Fruit fly (Drosophila melanogaster): ENCODE measurements around the gene GatA.

GatA gene

DNA sequence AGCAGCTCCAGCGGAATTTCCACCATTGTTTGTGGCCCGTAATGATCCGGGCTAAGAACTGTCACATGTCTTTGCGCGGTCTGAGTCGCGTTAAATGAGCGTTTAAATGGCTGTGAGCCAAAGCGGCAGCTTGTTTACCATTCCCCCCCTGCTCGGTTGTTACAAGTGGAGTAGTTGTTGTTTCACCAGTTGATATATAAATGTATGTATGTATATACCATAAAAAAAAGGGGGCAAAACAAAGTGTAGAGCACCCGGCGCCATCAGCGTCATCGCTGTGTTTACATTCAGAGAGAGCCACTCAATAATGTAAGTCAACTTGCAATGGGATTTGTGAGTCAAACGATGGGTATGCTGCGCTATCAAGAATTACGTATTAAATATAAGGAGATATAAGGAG lies 28.2 kb upstream of the GatA start (continued):
- no peak for TF ChIP-seq dmrt99B (tag; optimal IDR thresholded peaks at IDR 0.05)
- peak; percentile 34 for TF ChIP-seq ATbp (GFP tag; optimal IDR thresholded peaks at IDR 0.05)
- no peak for TF ChIP-seq row (GFP tag; IDR thresholded peaks at IDR 0.05)
- TF ChIP-seq CG10209 (GFP tag; optimal IDR thresholded peaks at IDR 0.05): no peak
- TF ChIP-seq az2 (GFP tag; optimal IDR thresholded peaks at IDR 0.05): no peak
- TF ChIP-seq CG8388 (GFP tag; optimal IDR thresholded peaks at IDR 0.05): no peak
- no peak for TF ChIP-seq CG33557 (GFP tag; optimal IDR thresholded peaks at IDR 0.05)
- no peak for TF ChIP-seq schlank (tag; optimal IDR thresholded peaks at IDR 0.05)
- TF ChIP-seq chm (GFP tag; IDR thresholded peaks at IDR 0.05): 0 out of 2 replicates have a peak, but pooled peaks have one; percentile 18
- TF ChIP-seq CG4360 (GFP tag; IDR thresholded peaks at IDR 0.05): no peak
- no peak for TF ChIP-seq gsb (GFP tag; IDR thresholded peaks at IDR 0.05)
- no peak for TF ChIP-seq Dip3 (GFP tag; optimal IDR thresholded peaks at IDR 0.05)
- peak; percentile 13; the same call in 1 of the 2 replicates for TF ChIP-seq vvl (GFP tag; IDR thresholded peaks at IDR 0.05)
- TF ChIP-seq Med (GFP tag): peak; percentile 68
- TF ChIP-seq Hr3 (GFP tag; optimal IDR thresholded peaks at IDR 0.05): no peak
- TF ChIP-seq lab (GFP tag; optimal IDR thresholded peaks at IDR 0.05): peak; percentile 26
- TF ChIP-seq HmgZ (tag; optimal IDR thresholded peaks at IDR 0.05): no peak
- TF ChIP-seq Neu2 (GFP tag; optimal IDR thresholded peaks at IDR 0.05; ENCODE audit: borderline replicate concordance): no peak
- peak; percentile 76 for TF ChIP-seq z (GFP tag; IDR thresholded peaks at IDR 0.05)
- no peak for TF ChIP-seq amos (GFP tag; IDR thresholded peaks at IDR 0.05; ENCODE audit: partially characterized antibody)
- TF ChIP-seq CG6689 (GFP tag; IDR thresholded peaks at IDR 0.05): no peak
- TF ChIP-seq CG2199 (GFP tag; IDR thresholded peaks at IDR 0.05): 0 out of 3 replicates have a peak, but pooled peaks have one; percentile 40
- TF ChIP-seq Fer3 (tag; optimal IDR thresholded peaks at IDR 0.05): no peak
- no peak for TF ChIP-seq CG7271 (tag; optimal IDR thresholded peaks at IDR 0.05)

DNA sequence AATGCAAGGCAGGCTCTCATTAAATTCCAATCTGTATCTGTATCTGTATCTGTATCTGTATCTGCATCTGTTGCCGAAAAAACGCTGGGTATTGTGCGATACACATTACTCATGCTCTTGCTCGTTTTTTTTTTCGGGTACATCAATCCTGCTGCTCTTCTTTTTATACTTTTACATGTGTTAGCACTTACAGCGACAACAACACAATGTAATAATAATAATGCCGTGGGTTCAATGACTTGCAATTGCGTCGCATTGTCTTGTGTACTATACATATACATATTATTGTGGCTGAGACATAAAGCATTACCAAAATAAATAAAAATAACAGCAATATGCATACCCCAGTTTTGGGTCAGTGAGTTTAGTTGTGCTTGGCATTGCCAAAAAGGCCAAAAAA lies 26.2 kb upstream of the GatA start:
- 0 out of 3 replicates have a peak, but pooled peaks have one; percentile 33 for TF ChIP-seq CG2199 (GFP tag; IDR thresholded peaks at IDR 0.05)
- peak; percentile 56 for TF ChIP-seq CG4360 (GFP tag; IDR thresholded peaks at IDR 0.05)
- TF ChIP-seq gcm2 (GFP tag; optimal IDR thresholded peaks at IDR 0.05): no peak
- peak; percentile 82 for TF ChIP-seq twi (tag; optimal IDR thresholded peaks at IDR 0.05)

DNA sequence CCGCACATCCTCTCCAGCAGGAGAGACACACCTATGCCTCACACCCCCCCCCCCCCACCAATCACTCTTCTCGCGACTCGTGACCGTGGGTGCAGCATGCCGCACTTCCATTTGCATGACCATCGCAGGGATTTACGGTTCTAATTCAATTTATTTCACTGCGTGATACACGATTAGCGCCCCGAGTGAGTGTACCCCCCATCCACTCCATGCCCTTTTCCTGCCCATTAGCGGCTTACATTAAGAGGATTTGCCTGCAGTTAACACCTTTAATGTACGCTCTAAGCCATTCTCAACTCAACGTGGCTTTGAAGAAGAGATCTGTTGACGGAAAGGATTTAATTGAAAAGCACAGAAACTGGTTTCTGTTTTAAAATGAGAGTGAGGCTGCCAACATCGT lies 23.8 kb upstream of the GatA start:
- TF ChIP-seq oc (tag; optimal IDR thresholded peaks at IDR 0.05) (peak; percentile 93), crol (GFP tag; IDR thresholded peaks at IDR 0.05) (peak; percentile 69), row (GFP tag; IDR thresholded peaks at IDR 0.05) (no peak), CG4730 (GFP tag; IDR thresholded peaks at IDR 0.05) (0 out of 2 replicates have a peak, but pooled peaks have one; percentile 11)

DNA sequence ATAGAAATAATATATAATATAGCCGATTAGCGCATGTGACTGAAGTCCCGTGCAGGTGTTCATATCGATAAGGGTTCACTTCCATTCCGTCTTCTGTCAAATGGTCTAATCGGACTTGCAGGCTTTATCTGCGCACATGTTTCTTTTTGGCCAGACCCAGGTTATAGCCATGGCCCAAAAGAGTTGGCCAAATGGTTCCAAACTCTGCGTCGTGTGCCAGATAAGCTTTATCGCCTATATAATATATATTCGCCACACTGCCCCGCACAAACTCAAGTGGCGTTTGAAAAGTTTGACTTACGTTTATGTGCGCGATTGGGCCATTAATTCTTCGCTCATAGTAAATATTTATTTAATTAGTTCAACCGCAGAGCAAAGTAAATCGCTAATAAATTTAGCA lies 22.6 kb upstream of the GatA start:
- TF ChIP-seq YL-1 (GFP tag; optimal IDR thresholded peaks at IDR 0.05) (no peak), Hr51 (GFP tag; optimal IDR thresholded peaks at IDR 0.05) (no peak), Dad (GFP tag; optimal IDR thresholded peaks at IDR 0.05) (no peak), CG2712 (tag; optimal IDR thresholded peaks at IDR 0.05) (no peak), rib (GFP tag; IDR thresholded peaks at IDR 0.05) (no peak), exex (tag; optimal IDR thresholded peaks at IDR 0.05) (peak; percentile 93), chn (GFP tag; optimal IDR thresholded peaks at IDR 0.05) (no peak), Sox102F (GFP tag; optimal IDR thresholded peaks at IDR 0.05) (no peak), az2 (GFP tag; optimal IDR thresholded peaks at IDR 0.05) (no peak), cwo (GFP tag; optimal IDR thresholded peaks at IDR 0.05) (peak; percentile 94), Med (GFP tag) (peak; percentile 12), CG6272 (GFP tag; IDR thresholded peaks at IDR 0.05) (no peak), mirr (GFP tag; optimal IDR thresholded peaks at IDR 0.05) (peak; percentile 19), CG8478 (optimal IDR thresholded peaks at IDR 0.05) (no peak), Hmx (GFP tag; optimal IDR thresholded peaks at IDR 0.05) (no peak), Hr39 (optimal IDR thresholded peaks at IDR 0.05) (no peak), CG4617 (GFP tag; optimal IDR thresholded peaks at IDR 0.05; ENCODE audit: borderline replicate concordance) (no peak)
